Worm (Caenorhabditis elegans) whole organism, L3 larva: ENCODE data around the gene K07F5.7.
A peak's percentile ranks its signal among the peaks of the same experiment; 100 is the strongest.

Experiments used
- R02D3.7 ChIP-seq: fragments of 150-350 bp; optimal IDR thresholded peaks from 2 replicates; lab custom pipeline; 2014; ENCODE audit warnings: missing biosample characterization, missing genetic modification characterization
- ZK546.5 ChIP-seq: sonication (generic microtip); optimal IDR thresholded peaks from 2 replicates; lab custom pipeline; 2017; ENCODE audit warnings: missing biosample characterization, missing genetic modification characterization
- aly-2 ChIP-seq: fragments of 150-350 bp; optimal IDR thresholded peaks from 2 replicates; lab custom pipeline; 2014; ENCODE audit warnings: missing biosample characterization, missing genetic modification characterization
- ama-1 ChIP-seq: fragments of 150-350 bp; optimal IDR thresholded peaks from 2 replicates; lab custom pipeline; 2018
- ceh-28 ChIP-seq: fragments of 150-350 bp; optimal IDR thresholded peaks from 2 replicates; lab custom pipeline; 2014; ENCODE audit warnings: missing biosample characterization, missing genetic modification reagents, missing genetic modification characterization
- ceh-82 ChIP-seq: fragments of 150-350 bp; optimal IDR thresholded peaks from 2 replicates; lab custom pipeline; 2014; ENCODE audit warnings: missing biosample characterization, missing genetic modification characterization
- ceh-9 ChIP-seq: sonication (generic microtip); optimal IDR thresholded peaks from 2 replicates; lab custom pipeline; 2018; ENCODE audit warnings: missing biosample characterization, missing genetic modification characterization
- daf-12 ChIP-seq: fragments of 150-350 bp; optimal IDR thresholded peaks from 2 replicates; lab custom pipeline; 2014; ENCODE audit warnings: missing biosample characterization, missing genetic modification reagents, missing genetic modification characterization
- egl-27 ChIP-seq: sonication (generic microtip); optimal IDR thresholded peaks from 4 replicates; lab custom pipeline; 2017; ENCODE audit warnings: missing biosample characterization, missing genetic modification reagents, missing genetic modification characterization
- egl-5 ChIP-seq: fragments of 150-350 bp; optimal IDR thresholded peaks from 2 replicates; lab custom pipeline; 2017; ENCODE audit warnings: missing biosample characterization, missing genetic modification reagents, missing genetic modification characterization, inconsistent platforms
- elt-2 ChIP-seq: sonication (generic microtip); optimal IDR thresholded peaks from 2 replicates; lab custom pipeline; 2016; ENCODE audit warnings: missing genetic modification reagents, mild to moderate bottlenecking, missing genetic modification characterization, missing compliant biosample characterization
- elt-3 ChIP-seq, 3 experiments: fragments of 150-350 bp in 1 of 3; sonication (generic microtip) in 2 of 3; optimal IDR thresholded peaks; 2 replicates in 2 of 3; 4 replicates in 1 of 3; lab custom pipeline; 2014 to 2017; ENCODE audit warnings: missing biosample characterization in 3 of 3, missing genetic modification characterization in 3 of 3
- eor-1 ChIP-seq, 2 experiments: fragments of 150-350 bp; optimal IDR thresholded peaks; 2 replicates each; lab custom pipeline; 2014 to 2018; ENCODE audit warnings: missing biosample characterization in 2 of 2, missing genetic modification characterization in 2 of 2
- fkh-10 ChIP-seq: sonication (generic microtip); optimal IDR thresholded peaks from 2 replicates; lab custom pipeline; 2017; ENCODE audit warnings: missing biosample characterization, missing genetic modification reagents, missing genetic modification characterization
- fos-1 ChIP-seq: fragments of 150-350 bp; optimal IDR thresholded peaks from 2 replicates; lab custom pipeline; 2014; ENCODE audit warnings: missing biosample characterization, missing genetic modification characterization
- hmg-11 ChIP-seq: sonication (generic microtip); optimal IDR thresholded peaks from 2 replicates; lab custom pipeline; 2016; ENCODE audit warnings: missing genetic modification characterization, missing compliant biosample characterization
- jun-1 ChIP-seq: fragments of 150-350 bp; optimal IDR thresholded peaks from 2 replicates; lab custom pipeline; 2014; ENCODE audit warnings: missing biosample characterization, missing genetic modification reagents, missing genetic modification characterization
- lin-15B ChIP-seq: fragments of 150-350 bp; optimal IDR thresholded peaks from 2 replicates; lab custom pipeline; 2014; ENCODE audit warnings: missing biosample characterization, missing genetic modification characterization
- lin-39 ChIP-seq: fragments of 150-350 bp; optimal IDR thresholded peaks from 2 replicates; lab custom pipeline; 2018; ENCODE audit warnings: missing biosample characterization, missing genetic modification reagents, missing genetic modification characterization
- lsy-12 ChIP-seq: sonication (generic microtip); optimal IDR thresholded peaks from 2 replicates; lab custom pipeline; 2016; ENCODE audit warnings: mild to moderate bottlenecking, missing genetic modification characterization, missing compliant biosample characterization
- mdl-1 ChIP-seq: fragments of 150-350 bp; optimal IDR thresholded peaks from 2 replicates; lab custom pipeline; 2014; ENCODE audit warnings: missing biosample characterization, missing genetic modification characterization
- mml-1 ChIP-seq: fragments of 150-350 bp; sonication (generic microtip); optimal IDR thresholded peaks from 3 replicates; lab custom pipeline; 2014; ENCODE audit warnings: missing biosample characterization, missing genetic modification characterization
- nfya-1 ChIP-seq: sonication (generic microtip); optimal IDR thresholded peaks from 2 replicates; lab custom pipeline; 2017; ENCODE audit warnings: missing genetic modification characterization, mild to moderate bottlenecking, missing compliant biosample characterization, antibody characterized with exemption, moderate library complexity; ENCODE audit not compliant: insufficient read depth
- nhr-11 ChIP-seq: fragments of 150-350 bp; optimal IDR thresholded peaks from 2 replicates; lab custom pipeline; 2014; ENCODE audit warnings: missing biosample characterization, missing genetic modification characterization
- nhr-23 ChIP-seq: fragments of 150-350 bp; optimal IDR thresholded peaks from 2 replicates; lab custom pipeline; 2014; ENCODE audit warnings: missing biosample characterization, missing genetic modification reagents, missing genetic modification characterization
- nhr-237 ChIP-seq: fragments of 150-350 bp; optimal IDR thresholded peaks from 2 replicates; lab custom pipeline; 2014; ENCODE audit warnings: missing biosample characterization, missing genetic modification characterization
- nhr-25 ChIP-seq: sonication (generic microtip); optimal IDR thresholded peaks from 2 replicates; lab custom pipeline; 2017; ENCODE audit warnings: missing biosample characterization, missing genetic modification characterization
- nhr-28 ChIP-seq: fragments of 150-350 bp; optimal IDR thresholded peaks from 2 replicates; lab custom pipeline; 2014; ENCODE audit warnings: missing biosample characterization, missing genetic modification characterization
- nhr-67 ChIP-seq: fragments of 150-350 bp; optimal IDR thresholded peaks from 2 replicates; lab custom pipeline; 2014; ENCODE audit warnings: missing biosample characterization, missing genetic modification characterization
- nhr-76 ChIP-seq: fragments of 150-350 bp; sonication (generic microtip); optimal IDR thresholded peaks from 5 replicates; lab custom pipeline; 2014; ENCODE audit warnings: missing biosample characterization, missing genetic modification characterization
- nhr-77 ChIP-seq: fragments of 150-350 bp; optimal IDR thresholded peaks from 2 replicates; lab custom pipeline; 2014; ENCODE audit warnings: missing biosample characterization, missing genetic modification characterization
- pqm-1 ChIP-seq: fragments of 150-350 bp; optimal IDR thresholded peaks from 2 replicates; lab custom pipeline; 2017; ENCODE audit warnings: missing biosample characterization, missing genetic modification characterization, inconsistent platforms
- sea-2 ChIP-seq: fragments of 150-350 bp; sonication (generic microtip); optimal IDR thresholded peaks from 4 replicates; lab custom pipeline; 2014; ENCODE audit warnings: missing biosample characterization, missing genetic modification reagents, missing genetic modification characterization
- skn-1 ChIP-seq: fragments of 150-350 bp; optimal IDR thresholded peaks from 2 replicates; lab custom pipeline; 2014; ENCODE audit warnings: missing biosample characterization, missing genetic modification characterization
- tbx-2 ChIP-seq: sonication (generic microtip); optimal IDR thresholded peaks from 2 replicates; lab custom pipeline; 2016; ENCODE audit warnings: mild to moderate bottlenecking, missing genetic modification characterization, missing compliant biosample characterization
- unc-39 ChIP-seq: sonication (generic microtip); optimal IDR thresholded peaks from 4 replicates; lab custom pipeline; 2017; ENCODE audit warnings: missing biosample characterization, missing genetic modification characterization
- unc-62 ChIP-seq: fragments of 150-350 bp; sonication (generic microtip); optimal IDR thresholded peaks from 4 replicates; lab custom pipeline; 2014; ENCODE audit warnings: missing biosample characterization, missing genetic modification reagents, missing genetic modification characterization
- ztf-11 ChIP-seq: fragments of 150-350 bp; optimal IDR thresholded peaks from 2 replicates; lab custom pipeline; 2014; ENCODE audit warnings: missing biosample characterization, missing genetic modification characterization
- ztf-4 ChIP-seq: fragments of 150-350 bp; optimal IDR thresholded peaks from 2 replicates; lab custom pipeline; 2014; ENCODE audit warnings: missing biosample characterization, missing genetic modification characterization

The K07F5.7 gene

ce11 chrIV:9822585-9822984 is 25.4 kb downstream of the K07F5.7 start:
- TF ChIP-seq unc-62 (no peak), pqm-1 (tag; lab: Kevin White, UChicago) (no peak), lsy-12 (no peak), sea-2 (GFP tag; lab: Kevin White, UChicago) (no peak), lin-39 (tag; lab: Kevin White, UChicago) (no peak), nhr-67 (tag; lab: Kevin White, UChicago) (no peak), nhr-28 (tag; lab: Kevin White, UChicago) (no peak), egl-27 (tag; lab: Kevin White, UChicago) (no peak), tbx-2 (no peak), nhr-237 (tag; lab: Kevin White, UChicago) (no peak)

ce11 chrIV:9821621-9822020 is 26.4 kb downstream of the K07F5.7 start, which contains the start of gene col-123:
col-123 (plus strand) TSS chrIV:9821921.
- TF ChIP-seq nhr-23 (tag; lab: Kevin White, UChicago) (peak; percentile 40), lin-39 (tag; lab: Kevin White, UChicago) (no peak), ceh-28 (no peak), nhr-67 (tag; lab: Kevin White, UChicago) (no peak), skn-1 (tag; lab: Kevin White, UChicago) (no peak), nhr-25 (tag; lab: Kevin White, UChicago) (no peak), ceh-82 (tag; lab: Kevin White, UChicago) (no peak), daf-12 (no peak), sea-2 (GFP tag; lab: Kevin White, UChicago) (no peak)

DNA sequence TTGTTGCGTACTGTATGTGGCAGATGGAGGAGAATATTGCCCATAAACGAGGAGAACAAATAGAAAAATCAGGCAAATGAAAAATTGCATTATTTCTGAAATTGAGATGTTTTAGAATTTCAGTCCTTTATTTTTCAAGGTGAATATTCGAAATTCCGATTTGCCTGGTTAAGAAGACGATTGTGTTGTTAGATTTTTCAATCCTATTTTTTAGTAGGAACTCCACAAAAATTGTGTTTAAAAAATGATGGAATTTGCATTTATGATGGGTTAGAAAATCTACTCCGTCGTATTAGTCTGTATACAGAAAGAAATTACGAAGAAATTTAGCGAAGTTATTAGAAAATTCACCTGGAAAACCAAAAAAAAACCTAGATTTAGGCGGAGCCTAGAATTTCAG is 32.5 kb downstream of the K07F5.7 start, which contains the start of gene egl-20:
egl-20 (minus strand) TSS at position 101 of the 400 bp plus-strand sequence.
- TF ChIP-seq ceh-82 (tag; lab: Kevin White, UChicago) (no peak), nhr-23 (tag; lab: Kevin White, UChicago) (no peak), hmg-11 (tag; lab: Kevin White, UChicago) (no peak), lin-15B (tag; lab: Kevin White, UChicago) (no peak), mdl-1 (tag; lab: Kevin White, UChicago) (no peak), eor-1 (tag; optimal IDR thresholded peaks at IDR 0.05; lab: Kevin White, UChicago) (no peak), unc-62 (no peak), sea-2 (GFP tag; lab: Kevin White, UChicago) (no peak), lin-39 (tag; lab: Kevin White, UChicago) (no peak), nfya-1 (tag; lab: Kevin White, UChicago) (no peak)

DNA sequence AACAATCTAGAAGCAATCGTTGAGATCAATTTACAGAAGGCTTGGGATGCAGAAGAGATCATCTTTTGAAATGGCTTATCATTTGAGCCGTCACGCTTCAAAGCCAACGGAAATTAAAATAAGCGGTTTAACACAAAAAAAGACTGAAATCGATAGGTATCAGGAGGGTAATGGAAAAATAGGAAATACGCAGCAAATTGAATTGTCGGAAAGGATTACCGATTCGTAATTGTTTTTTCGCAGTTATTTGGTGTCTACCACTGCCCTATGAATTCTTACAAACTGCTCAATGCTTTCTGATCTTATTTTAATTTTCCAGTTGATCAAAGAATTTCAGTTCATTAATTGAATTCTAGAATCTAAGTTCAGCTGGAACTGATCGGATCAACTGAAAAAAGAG is 36.5 kb downstream of the K07F5.7 start:
- TF ChIP-seq mml-1 (tag; lab: Kevin White, UChicago): no peak
- TF ChIP-seq ama-1 (lab: Kevin White, UChicago): no peak
- TF ChIP-seq ZK546.5 (tag; lab: Kevin White, UChicago): no peak
- TF ChIP-seq daf-12: no peak

ce11 chrIV:9810633-9811032 is 37.3 kb downstream of the K07F5.7 start, which contains the start of gene dct-15:
dct-15 (minus strand) TSS chrIV:9810733.
- TF ChIP-seq nhr-23 (tag; lab: Kevin White, UChicago): no peak

DNA sequence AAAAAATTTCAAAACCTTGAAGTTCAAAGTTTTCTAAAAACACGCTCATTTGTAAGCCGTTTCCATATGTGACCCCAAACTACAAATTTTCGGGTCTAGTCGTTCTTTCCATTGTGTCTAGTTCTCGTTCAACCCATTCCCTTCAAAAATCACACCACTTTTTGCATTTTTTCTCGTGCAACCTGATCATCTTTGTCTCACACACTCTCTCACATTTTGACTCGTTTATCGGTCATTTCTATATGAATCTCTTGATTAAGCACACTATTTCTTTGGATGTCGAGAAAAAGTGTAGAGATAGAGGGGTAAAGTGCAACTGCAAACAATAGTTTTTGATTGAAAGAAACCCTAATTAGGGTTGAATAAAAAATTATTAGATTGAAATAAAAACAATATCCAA is 44.4 kb downstream of the K07F5.7 start:
- TF ChIP-seq unc-62: no peak
- no peak for TF ChIP-seq ztf-11 (tag; lab: Kevin White, UChicago)
- no peak for TF ChIP-seq ZK546.5 (tag; lab: Kevin White, UChicago)
- TF ChIP-seq egl-5 (tag; lab: Kevin White, UChicago): no peak
- TF ChIP-seq nhr-25 (tag; lab: Kevin White, UChicago): peak; percentile 74
- no peak for TF ChIP-seq nhr-28 (tag; lab: Kevin White, UChicago)
- TF ChIP-seq ztf-4 (tag; lab: Kevin White, UChicago): no peak
- no peak for TF ChIP-seq unc-39 (tag; lab: Kevin White, UChicago)
- TF ChIP-seq ceh-82 (tag; lab: Kevin White, UChicago): no peak
- TF ChIP-seq jun-1 (tag; lab: Kevin White, UChicago): peak; percentile 55
- TF ChIP-seq nhr-67 (tag; lab: Kevin White, UChicago): no peak
- no peak for TF ChIP-seq nhr-77 (tag; lab: Kevin White, UChicago)
- TF ChIP-seq mdl-1 (tag; lab: Kevin White, UChicago): no peak
- peak; percentile 29 for TF ChIP-seq lin-15B (tag; lab: Kevin White, UChicago)
- no peak for TF ChIP-seq aly-2
- TF ChIP-seq elt-2 (tag; lab: Kevin White, UChicago): peak; percentile 82
- peak; percentile 90 for TF ChIP-seq nhr-23 (tag; lab: Kevin White, UChicago)
- TF ChIP-seq nhr-237 (tag; lab: Kevin White, UChicago): no peak
- TF ChIP-seq mml-1 (tag; lab: Kevin White, UChicago): no peak
- no peak for TF ChIP-seq lin-39 (tag; lab: Kevin White, UChicago)
- TF ChIP-seq nhr-11 (tag; lab: Kevin White, UChicago): no peak
- TF ChIP-seq elt-3 (tag; optimal IDR thresholded peaks at IDR 0.05; lab: Kevin White, UChicago): no peak
- peak; percentile 58 for TF ChIP-seq pqm-1 (tag; lab: Kevin White, UChicago)
- peak; percentile 38 for TF ChIP-seq nfya-1 (tag; lab: Kevin White, UChicago)
- no peak for TF ChIP-seq hmg-11 (tag; lab: Kevin White, UChicago)
- TF ChIP-seq ama-1 (lab: Kevin White, UChicago): peak; percentile 79
- TF ChIP-seq ceh-9: no peak
- no peak for TF ChIP-seq fkh-10 (GFP tag; lab: Kevin White, UChicago)
- TF ChIP-seq ceh-28: peak; percentile 57
- no peak for TF ChIP-seq skn-1 (tag; lab: Kevin White, UChicago)
- TF ChIP-seq tbx-2: no peak
- no peak for TF ChIP-seq sea-2 (GFP tag; lab: Kevin White, UChicago)
- no peak for TF ChIP-seq fos-1 (tag; lab: Kevin White, UChicago)
- TF ChIP-seq R02D3.7 (tag; lab: Kevin White, UChicago): no peak
- TF ChIP-seq nhr-76 (tag; lab: Kevin White, UChicago): no peak
